Fruit fly (Drosophila melanogaster) whole organism, embryonic: ENCODE results near the gene M6.
A peak's percentile ranks its signal among the peaks of the same experiment; 100 is the strongest.

Experiments used
- Atf6 ChIP-seq: fragments of 200-800 bp; sonication (Bioruptor generic); IDR thresholded peaks from 2 replicates; pipeline ENCODE4 v1.3.6; 2022; ENCODE audit warnings: missing biosample characterization, missing genetic modification characterization
- B-H2 ChIP-seq: fragments of 200-800 bp; sonication (Bioruptor generic); optimal IDR thresholded peaks from 2 replicates; lab custom pipeline; 2018; ENCODE audit warnings: missing biosample characterization, mild to moderate bottlenecking, missing genetic modification characterization
- CG10209 ChIP-seq: fragments of 200-800 bp; sonication (Bioruptor generic); optimal IDR thresholded peaks from 3 replicates; lab custom pipeline; 2017; ENCODE audit warnings: missing biosample characterization, mild to moderate bottlenecking, missing genetic modification characterization, missing genetic modification reagents
- CG10274 ChIP-seq: fragments of 200-800 bp; sonication (Bioruptor generic); optimal IDR thresholded peaks from 3 replicates; lab custom pipeline; 2017; ENCODE audit warnings: missing biosample characterization, mild to moderate bottlenecking, missing genetic modification characterization
- CG10366 ChIP-seq: fragments of 200-800 bp; sonication (Bioruptor generic); IDR thresholded peaks from 2 replicates; pipeline ENCODE4 v1.3.6; 2022; ENCODE audit warnings: missing biosample characterization, missing genetic modification characterization
- CG11093 ChIP-seq: fragments of 200-800 bp; sonication (Bioruptor generic); IDR thresholded peaks from 3 replicates; pipeline ENCODE4 v1.3.6; 2022; ENCODE audit warnings: missing biosample characterization, missing genetic modification characterization
- CG11560 ChIP-seq: fragments of 200-800 bp; sonication (Bioruptor generic); IDR thresholded peaks from 3 replicates; pipeline ENCODE4 v1.3.6; 2022; ENCODE audit warnings: missing biosample characterization, missing genetic modification characterization
- CG13894 ChIP-seq: fragments of 200-800 bp; sonication (Bioruptor generic); optimal IDR thresholded peaks from 3 replicates; lab custom pipeline; 2018; ENCODE audit warnings: missing biosample characterization, mild to moderate bottlenecking, missing genetic modification characterization, moderate library complexity
- CG14050 ChIP-seq: fragments of 200-800 bp; sonication (Bioruptor generic); IDR thresholded peaks from 3 replicates; pipeline ENCODE4 v1.3.6; 2022; ENCODE audit warnings: missing biosample characterization, missing genetic modification characterization
- CG17802 ChIP-seq: fragments of 200-800 bp; sonication (Bioruptor generic); optimal IDR thresholded peaks from 2 replicates; lab custom pipeline; 2018; ENCODE audit warnings: missing biosample characterization, mild to moderate bottlenecking, missing genetic modification characterization, moderate library complexity
- CG18619 ChIP-seq: fragments of 200-800 bp; sonication (Bioruptor generic); optimal IDR thresholded peaks from 3 replicates; lab custom pipeline; 2017; ENCODE audit warnings: missing biosample characterization, mild to moderate bottlenecking, missing genetic modification characterization
- CG2129 ChIP-seq: fragments of 200-800 bp; sonication (Bioruptor generic); IDR thresholded peaks from 2 replicates; pipeline ENCODE4 v1.3.6; 2022; ENCODE audit warnings: missing biosample characterization, missing genetic modification characterization; ENCODE audit not compliant: partially characterized antibody
- CG31441 ChIP-seq: fragments of 200-800 bp; sonication (Bioruptor generic); IDR thresholded peaks from 2 replicates; pipeline ENCODE4 v1.3.6; 2022; ENCODE audit warnings: missing biosample characterization, missing genetic modification characterization
- CG32532 ChIP-seq: fragments of 200-800 bp; sonication (Bioruptor generic); IDR thresholded peaks from 2 replicates; pipeline ENCODE4 v1.3.6; 2022; ENCODE audit warnings: missing biosample characterization, missing genetic modification characterization
- CG34224 ChIP-seq: fragments of 200-800 bp; sonication (Bioruptor generic); IDR thresholded peaks from 3 replicates; pipeline ENCODE4 v1.3.6; 2022; ENCODE audit warnings: missing biosample characterization, missing genetic modification characterization; ENCODE audit not compliant: partially characterized antibody
- CG34422 ChIP-seq: fragments of 200-800 bp; sonication (Bioruptor generic); IDR thresholded peaks from 3 replicates; pipeline ENCODE4 v1.3.6; 2022; ENCODE audit warnings: missing biosample characterization, missing genetic modification characterization
- CG4707 ChIP-seq: fragments of 200-800 bp; sonication (Bioruptor generic); optimal IDR thresholded peaks from 2 replicates; lab custom pipeline; 2018; ENCODE audit warnings: missing biosample characterization, mild to moderate bottlenecking, missing genetic modification characterization, moderate library complexity
- CG4854 ChIP-seq: fragments of 200-800 bp; sonication (Bioruptor generic); optimal IDR thresholded peaks from 2 replicates; lab custom pipeline; 2016; ENCODE audit warnings: missing biosample characterization, missing genetic modification characterization, inconsistent platforms
- CG7372 ChIP-seq: fragments of 200-800 bp; sonication (Bioruptor generic); IDR thresholded peaks from 2 replicates; pipeline ENCODE4 v1.3.6; 2022; ENCODE audit warnings: missing biosample characterization, missing genetic modification characterization
- CG7987 ChIP-seq: fragments of 200-800 bp; sonication (Bioruptor generic); optimal IDR thresholded peaks from 2 replicates; lab custom pipeline; 2018; ENCODE audit warnings: missing biosample characterization, mild to moderate bottlenecking, missing genetic modification characterization, moderate library complexity
- Dek ChIP-seq: fragments of 200-800 bp; sonication (Bioruptor generic); optimal IDR thresholded peaks from 3 replicates; lab custom pipeline; 2019; ENCODE audit warnings: missing biosample characterization, mild to moderate bottlenecking, missing genetic modification characterization, moderate library complexity
- Doc3 ChIP-seq: fragments of 200-800 bp; sonication (Bioruptor generic); IDR thresholded peaks from 3 replicates; pipeline ENCODE4 v1.3.6; 2022; ENCODE audit warnings: missing biosample characterization, missing genetic modification characterization; ENCODE audit not compliant: partially characterized antibody
- Eip74EF ChIP-seq, 2 experiments: fragments of 200-800 bp in 1 of 2; fragments of >200 bp in 1 of 2; sonication (Bioruptor generic) in 1 of 2; optimal IDR thresholded peaks; 2 replicates each; lab custom pipeline; 2017 to 2019; ENCODE audit warnings: missing biosample characterization in 2 of 2, missing genetic modification characterization in 2 of 2, mild to moderate bottlenecking in 1 of 2, moderate library complexity in 1 of 2
- Hey ChIP-seq: fragments of 200-800 bp; sonication (Bioruptor generic); optimal IDR thresholded peaks from 3 replicates; lab custom pipeline; 2018; ENCODE audit warnings: missing biosample characterization, mild to moderate bottlenecking, missing genetic modification characterization
- Hr78 ChIP-seq, 2 experiments: fragments of 200-800 bp in 1 of 2; fragments of >200 bp in 1 of 2; sonication (Bioruptor generic) in 1 of 2; optimal IDR thresholded peaks; 2 replicates each; lab custom pipeline; 2017 to 2019; ENCODE audit warnings: missing biosample characterization in 2 of 2, missing genetic modification characterization in 2 of 2, mild to moderate bottlenecking in 1 of 2, moderate library complexity in 1 of 2
- Mad ChIP-seq: fragments of 200-800 bp; sonication (Bioruptor generic); optimal IDR thresholded peaks from 2 replicates; lab custom pipeline; 2016; ENCODE audit warnings: missing biosample characterization, missing genetic modification characterization
- Med ChIP-seq: fragments of 200-800 bp; sonication (Bioruptor generic); peaks from one replicate; lab custom pipeline; 2016; ENCODE audit warnings: missing biosample characterization, missing genetic modification characterization, mild to moderate bottlenecking, inconsistent platforms, moderate library complexity
- NC2β ChIP-seq: fragments of 200-800 bp; sonication (Bioruptor generic); optimal IDR thresholded peaks from 2 replicates; lab custom pipeline; 2016; ENCODE audit warnings: missing biosample characterization, missing genetic modification characterization
- NFAT ChIP-seq: fragments of 200-800 bp; sonication (Bioruptor generic); IDR thresholded peaks from 2 replicates; pipeline ENCODE4 v1.3.6; 2022; ENCODE audit warnings: missing biosample characterization, missing genetic modification characterization
- Rfx ChIP-seq: fragments of 200-800 bp; sonication (Bioruptor generic); IDR thresholded peaks from 2 replicates; pipeline ENCODE4 v1.3.6; 2022; ENCODE audit warnings: missing biosample characterization, missing genetic modification characterization
- az2 ChIP-seq: fragments of 200-800 bp; sonication (Bioruptor generic); optimal IDR thresholded peaks from 3 replicates; lab custom pipeline; 2016; ENCODE audit warnings: missing biosample characterization, missing genetic modification characterization
- bab2 ChIP-seq: fragments of 200-800 bp; sonication (Bioruptor generic); optimal IDR thresholded peaks from 2 replicates; lab custom pipeline; 2016; ENCODE audit warnings: missing biosample characterization, missing genetic modification characterization
- dmrt99B ChIP-seq: fragments of 200-800 bp; sonication (Bioruptor generic); optimal IDR thresholded peaks from 2 replicates; lab custom pipeline; 2018; ENCODE audit warnings: missing biosample characterization, mild to moderate bottlenecking, missing genetic modification characterization, moderate library complexity
- eyg ChIP-seq: fragments of 200-800 bp; sonication (Bioruptor generic); optimal IDR thresholded peaks from 3 replicates; lab custom pipeline; 2016; ENCODE audit warnings: missing biosample characterization, missing genetic modification characterization
- gt ChIP-seq: fragments of 200-800 bp; sonication (Bioruptor generic); IDR thresholded peaks from 2 replicates; pipeline ENCODE4 v1.3.6; 2022; ENCODE audit warnings: missing biosample characterization, missing genetic modification characterization
- ind ChIP-seq: fragments of 200-800 bp; sonication (Bioruptor generic); optimal IDR thresholded peaks from 3 replicates; lab custom pipeline; 2016; ENCODE audit warnings: missing biosample characterization, missing genetic modification characterization
- inv ChIP-seq: fragments of 200-800 bp; sonication (Bioruptor generic); IDR thresholded peaks from 2 replicates; pipeline ENCODE4 v1.3.6; 2022; ENCODE audit warnings: missing biosample characterization, missing genetic modification characterization; ENCODE audit not compliant: partially characterized antibody
- knrl ChIP-seq: fragments of 200-800 bp; sonication (Bioruptor generic); IDR thresholded peaks from 3 replicates; pipeline ENCODE4 v1.3.6; 2022; ENCODE audit warnings: missing biosample characterization, missing genetic modification characterization; ENCODE audit not compliant: partially characterized antibody
- lbe ChIP-seq: fragments of 200-800 bp; sonication (Bioruptor generic); optimal IDR thresholded peaks from 2 replicates; lab custom pipeline; 2016; ENCODE audit warnings: missing biosample characterization, mild to moderate bottlenecking, missing genetic modification characterization
- luna ChIP-seq: fragments of 200-800 bp; sonication (Bioruptor generic); optimal IDR thresholded peaks from 2 replicates; lab custom pipeline; 2016; ENCODE audit warnings: missing biosample characterization, missing genetic modification characterization
- pfk ChIP-seq: fragments of 200-800 bp; sonication (Bioruptor generic); optimal IDR thresholded peaks from 2 replicates; lab custom pipeline; 2018; ENCODE audit warnings: missing biosample characterization, mild to moderate bottlenecking, missing genetic modification characterization, moderate library complexity
- pho ChIP-seq: fragments of 200-800 bp; sonication (Bioruptor generic); optimal IDR thresholded peaks from 2 replicates; lab custom pipeline; 2016; ENCODE audit warnings: missing biosample characterization, missing genetic modification characterization
- pita ChIP-seq: fragments of 200-800 bp; sonication (Bioruptor generic); optimal IDR thresholded peaks from 2 replicates; lab custom pipeline; 2017; ENCODE audit warnings: missing biosample characterization, mild to moderate bottlenecking, missing genetic modification characterization
- pnt ChIP-seq: fragments of 200-800 bp; sonication (Bioruptor generic); optimal IDR thresholded peaks from 3 replicates; lab custom pipeline; 2016; ENCODE audit warnings: missing biosample characterization, missing genetic modification characterization
- sim ChIP-seq: fragments of 200-800 bp; sonication (Bioruptor generic); IDR thresholded peaks from 2 replicates; pipeline ENCODE4 v1.3.6; 2022; ENCODE audit warnings: missing biosample characterization, missing genetic modification characterization
- stwl ChIP-seq: fragments of 200-800 bp; sonication (Bioruptor generic); optimal IDR thresholded peaks from 3 replicates; lab custom pipeline; 2018; ENCODE audit warnings: missing biosample characterization, mild to moderate bottlenecking, missing genetic modification characterization, moderate library complexity
- wdn ChIP-seq: fragments of 200-800 bp; sonication (Bioruptor generic); IDR thresholded peaks from 2 replicates; pipeline ENCODE4 v1.3.6; 2022; ENCODE audit warnings: missing biosample characterization, missing genetic modification characterization
- wor ChIP-seq: fragments of 200-800 bp; sonication (Bioruptor generic); IDR thresholded peaks from 2 replicates; pipeline ENCODE4 v1.3.6; 2022; ENCODE audit warnings: missing biosample characterization, missing genetic modification characterization

M6 gene

DNA sequence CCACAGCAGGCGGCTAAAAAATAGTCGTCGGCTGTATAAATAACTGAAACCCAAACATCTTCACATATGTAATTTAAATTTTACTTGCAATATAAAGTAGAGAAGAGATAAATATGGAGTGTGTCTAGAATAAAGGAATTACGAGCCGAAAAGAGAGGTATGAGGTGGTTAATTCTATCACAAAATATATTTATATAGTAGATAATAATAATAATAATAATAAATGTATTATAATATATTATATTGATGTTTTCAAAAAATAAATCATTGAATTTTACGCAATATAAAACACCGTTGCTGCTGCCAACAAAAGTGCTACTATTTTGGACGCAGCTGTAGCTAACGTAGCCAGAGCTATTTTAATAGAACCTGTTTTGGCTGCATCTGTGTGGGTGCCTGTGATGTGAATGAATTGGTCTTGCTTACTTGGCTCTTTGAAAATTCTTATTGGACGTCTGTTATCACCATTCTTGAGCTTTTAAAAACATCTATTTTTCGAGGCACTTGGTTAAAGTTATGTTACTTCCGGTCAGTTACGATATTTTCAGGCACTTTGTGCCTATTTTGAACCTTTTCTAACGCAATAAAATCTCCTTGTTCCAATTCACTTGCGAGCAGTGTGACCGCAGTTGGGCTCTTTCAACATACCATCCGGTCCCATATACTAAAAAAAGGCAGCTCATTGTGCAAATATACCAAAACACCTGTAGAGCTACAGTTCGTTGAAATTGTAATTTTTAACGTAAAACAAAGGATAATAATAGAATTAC lies 10.6 kb upstream of the M6 start, which contains the start of gene Hr78 (continued):
- TF ChIP-seq Doc3 (GFP tag; lab: Robert Waterston, UW), result no peak
- peak; percentile 52 for TF ChIP-seq CG7987 (GFP tag; lab: Kevin White, UChicago)
- no peak for TF ChIP-seq NC2β (GFP tag; lab: Kevin White, UChicago)
- TF ChIP-seq CG4707 (GFP tag; lab: Kevin White, UChicago), result peak; percentile 44
- peak; percentile 22 for TF ChIP-seq CG10274 (GFP tag; lab: Kevin White, UChicago)
- TF ChIP-seq CG34224 (GFP tag; lab: Robert Waterston, UW), result 0 out of 3 replicates have a peak, but pooled peaks have one; percentile 35
- peak; percentile 39 for TF ChIP-seq CG10366 (GFP tag; lab: Robert Waterston, UW)
- peak; percentile 77 for TF ChIP-seq ind (GFP tag; lab: Kevin White, UChicago)
- TF ChIP-seq Rfx (GFP tag; lab: Robert Waterston, UW), result peak; percentile 72
- peak; percentile 51; the same call in 2 of the 3 replicates for TF ChIP-seq CG34422 (GFP tag; lab: Robert Waterston, UW)
- TF ChIP-seq inv (GFP tag; lab: Robert Waterston, UW), result no peak
- no peak for TF ChIP-seq CG4854 (GFP tag; lab: Kevin White, UChicago)
- peak; percentile 54; the same call in 1 of the 2 replicates for TF ChIP-seq Atf6 (GFP tag; lab: Robert Waterston, UW)
- TF ChIP-seq luna (GFP tag; lab: Kevin White, UChicago), result no peak
- TF ChIP-seq B-H2 (GFP tag; lab: Kevin White, UChicago), result peak; percentile 68
- TF ChIP-seq CG32532 (GFP tag; lab: Robert Waterston, UW), result peak; percentile 77
- TF ChIP-seq CG14050 (GFP tag; lab: Robert Waterston, UW), result peak; percentile 33; the same call in 1 of the 3 replicates
- TF ChIP-seq wdn, result no peak
- no peak for TF ChIP-seq CG13894 (tag; lab: Kevin White, UChicago)
- TF ChIP-seq Mad (GFP tag; lab: Kevin White, UChicago), result no peak
- no peak for TF ChIP-seq sim (GFP tag; lab: Robert Waterston, UW)
- TF ChIP-seq lbe (GFP tag; lab: Kevin White, UChicago), result peak; percentile 67
- TF ChIP-seq CG2129 (GFP tag; lab: Robert Waterston, UW), result no peak
- peak; percentile 73 for TF ChIP-seq Dek (tag; lab: Kevin White, UChicago)
- peak; percentile 56 for TF ChIP-seq stwl
- TF ChIP-seq eyg (GFP tag; lab: Kevin White, UChicago), result no peak
- no peak for TF ChIP-seq CG11093 (GFP tag; lab: Robert Waterston, UW)
- no peak for TF ChIP-seq bab2
- TF ChIP-seq wor (GFP tag; lab: Robert Waterston, UW), result no peak
- TF ChIP-seq pita (GFP tag; lab: Kevin White, UChicago), result peak; percentile 4
- TF ChIP-seq Hr78 (GFP tag; optimal IDR thresholded peaks at IDR 0.05; lab: Kevin White, UChicago), result peak in 1 of 2 experiments; percentile 95
- TF ChIP-seq Eip74EF (GFP tag; optimal IDR thresholded peaks at IDR 0.05; lab: Kevin White, UChicago), result peak in 1 of 2 experiments; percentile 79
- TF ChIP-seq Hey, result no peak
- no peak for TF ChIP-seq knrl (GFP tag; lab: Robert Waterston, UW)
- peak; percentile 66 for TF ChIP-seq CG7372 (GFP tag; lab: Robert Waterston, UW)
- TF ChIP-seq gt, result 0 out of 2 replicates have a peak, but pooled peaks have one; percentile 28
- peak; percentile 68 for TF ChIP-seq az2 (GFP tag; lab: Kevin White, UChicago)
- no peak for TF ChIP-seq pfk
- TF ChIP-seq pnt (GFP tag; lab: Kevin White, UChicago), result no peak
- peak; percentile 65 for TF ChIP-seq Med (GFP tag; lab: Kevin White, UChicago)
- peak; percentile 90 for TF ChIP-seq dmrt99B (tag; lab: Kevin White, UChicago)
- TF ChIP-seq NFAT (GFP tag; lab: Robert Waterston, UW), result no peak; the same call in 1 of the 2 replicates
- TF ChIP-seq pho (GFP tag; lab: Kevin White, UChicago), result no peak
- TF ChIP-seq CG11560 (tag; lab: Robert Waterston, UW), result no peak
- TF ChIP-seq CG17802 (tag; lab: Kevin White, UChicago), result no peak
- TF ChIP-seq CG10209 (GFP tag; lab: Kevin White, UChicago), result peak; percentile 88
- TF ChIP-seq CG31441 (GFP tag; lab: Robert Waterston, UW), result peak; percentile 89
- TF ChIP-seq CG18619, result peak; percentile 74
